Fruit fly (Drosophila melanogaster) whole organism, embryonic: Measurements from ENCODE around the gene CG31161.

Source experiments
- Atf-2 ChIP-seq: fragments of 200-800 bp; sonication (Bioruptor generic); optimal IDR thresholded peaks from 2 replicates; lab custom pipeline; 2016; ENCODE audit warnings: missing biosample characterization, missing genetic modification characterization
- Blimp-1 ChIP-seq: fragments of 200-800 bp; sonication (Bioruptor generic); optimal IDR thresholded peaks from 3 replicates; lab custom pipeline; 2018; ENCODE audit warnings: missing biosample characterization, missing genetic modification characterization, mild to moderate bottlenecking, moderate library complexity, missing genetic modification reagents
- CG10543 ChIP-seq: fragments of 200-800 bp; sonication (Bioruptor generic); optimal IDR thresholded peaks from 3 replicates; lab custom pipeline; 2017; ENCODE audit warnings: missing biosample characterization, mild to moderate bottlenecking, missing genetic modification characterization, moderate library complexity
- CG10654 ChIP-seq: fragments of 200-800 bp; sonication (Bioruptor generic); optimal IDR thresholded peaks from 2 replicates; lab custom pipeline; 2016; ENCODE audit warnings: missing biosample characterization, missing genetic modification characterization
- CG11504 ChIP-seq: fragments of 200-800 bp; sonication (Bioruptor generic); optimal IDR thresholded peaks from 3 replicates; lab custom pipeline; 2019; ENCODE audit warnings: missing biosample characterization, mild to moderate bottlenecking, missing genetic modification characterization, moderate library complexity
- CG13894 ChIP-seq: fragments of 200-800 bp; sonication (Bioruptor generic); optimal IDR thresholded peaks from 3 replicates; lab custom pipeline; 2018; ENCODE audit warnings: missing biosample characterization, mild to moderate bottlenecking, missing genetic modification characterization, moderate library complexity
- CG14860 ChIP-seq: fragments of 200-800 bp; sonication (Bioruptor generic); IDR thresholded peaks from 3 replicates; pipeline ENCODE4 v1.3.6; 2022; ENCODE audit warnings: missing biosample characterization, missing genetic modification characterization; ENCODE audit not compliant: partially characterized antibody
- CG15479 ChIP-seq: fragments of 200-800 bp; sonication (Bioruptor generic); optimal IDR thresholded peaks from 3 replicates; lab custom pipeline; 2019; ENCODE audit warnings: missing biosample characterization, mild to moderate bottlenecking, missing genetic modification characterization, moderate library complexity
- CG1602 ChIP-seq: fragments of 200-800 bp; sonication (Bioruptor generic); optimal IDR thresholded peaks from 3 replicates; lab custom pipeline; 2016; ENCODE audit warnings: missing biosample characterization, missing genetic modification characterization
- CG2889 ChIP-seq: fragments of 200-800 bp; sonication (Bioruptor generic); IDR thresholded peaks from 3 replicates; pipeline ENCODE4 v1.3.6; 2022; ENCODE audit warnings: missing biosample characterization, missing genetic modification characterization
- CG30020 ChIP-seq: fragments of 200-800 bp; optimal IDR thresholded peaks from 2 replicates; lab custom pipeline; 2019; ENCODE audit warnings: missing biosample characterization, mild to moderate bottlenecking, missing genetic modification characterization, moderate library complexity
- CG3065 ChIP-seq: fragments of 200-800 bp; sonication (Bioruptor generic); optimal IDR thresholded peaks from 2 replicates; lab custom pipeline; 2016; ENCODE audit warnings: missing biosample characterization, missing genetic modification characterization
- CG6791 ChIP-seq: fragments of 200-800 bp; sonication (Bioruptor generic); IDR thresholded peaks from 3 replicates; pipeline ENCODE4 v1.3.6; 2022; ENCODE audit warnings: missing biosample characterization, missing genetic modification characterization; ENCODE audit not compliant: partially characterized antibody
- CG7372 ChIP-seq: fragments of 200-800 bp; sonication (Bioruptor generic); IDR thresholded peaks from 2 replicates; pipeline ENCODE4 v1.3.6; 2022; ENCODE audit warnings: missing biosample characterization, missing genetic modification characterization
- CG9727 ChIP-seq: fragments of 200-800 bp; sonication (Bioruptor generic); optimal IDR thresholded peaks from 3 replicates; lab custom pipeline; 2017; ENCODE audit warnings: missing biosample characterization, mild to moderate bottlenecking, missing genetic modification characterization
- CG9932 ChIP-seq: fragments of 200-800 bp; sonication (Bioruptor generic); IDR thresholded peaks from 2 replicates; pipeline ENCODE4 v1.3.6; 2022; ENCODE audit warnings: missing biosample characterization, missing genetic modification characterization
- Chrac-16 ChIP-seq: fragments of 200-800 bp; sonication (Bioruptor generic); optimal IDR thresholded peaks from 3 replicates; lab custom pipeline; 2016; ENCODE audit warnings: missing biosample characterization, missing genetic modification characterization
- Doc2 ChIP-seq: fragments of 200-800 bp; sonication (Bioruptor generic); IDR thresholded peaks from 2 replicates; pipeline ENCODE4 v1.3.6; 2022; ENCODE audit warnings: missing biosample characterization, missing genetic modification characterization
- Fer1 ChIP-seq: fragments of 200-800 bp; sonication (Bioruptor generic); optimal IDR thresholded peaks from 2 replicates; lab custom pipeline; 2017; ENCODE audit warnings: missing biosample characterization, mild to moderate bottlenecking, missing genetic modification characterization
- Fer2 ChIP-seq: fragments of 200-800 bp; sonication (Bioruptor generic); optimal IDR thresholded peaks from 2 replicates; lab custom pipeline; 2018; ENCODE audit warnings: missing biosample characterization, mild to moderate bottlenecking, missing genetic modification characterization, moderate library complexity
- H15 ChIP-seq: fragments of 200-800 bp; sonication (Bioruptor generic); IDR thresholded peaks from 3 replicates; pipeline ENCODE4 v1.3.6; 2022; ENCODE audit warnings: missing biosample characterization, missing genetic modification characterization
- Mad ChIP-seq: fragments of 200-800 bp; sonication (Bioruptor generic); optimal IDR thresholded peaks from 2 replicates; lab custom pipeline; 2016; ENCODE audit warnings: missing biosample characterization, missing genetic modification characterization
- Mes4 ChIP-seq: fragments of 200-800 bp; sonication (Bioruptor generic); optimal IDR thresholded peaks from 2 replicates; lab custom pipeline; 2016; ENCODE audit warnings: missing biosample characterization, missing genetic modification characterization
- Myb ChIP-seq: fragments of 200-800 bp; sonication (Bioruptor generic); optimal IDR thresholded peaks from 2 replicates; lab custom pipeline; 2016; ENCODE audit warnings: missing biosample characterization, missing genetic modification characterization
- Nf-YB ChIP-seq: fragments of 200-800 bp; sonication (Bioruptor generic); optimal IDR thresholded peaks from 3 replicates; lab custom pipeline; 2019; ENCODE audit warnings: missing biosample characterization, mild to moderate bottlenecking, missing genetic modification characterization, moderate library complexity
- Ravus ChIP-seq: fragments of 200-800 bp; sonication (Bioruptor generic); IDR thresholded peaks from 2 replicates; pipeline ENCODE4 v1.3.6; 2022; ENCODE audit warnings: missing biosample characterization, missing genetic modification characterization
- Sry-β ChIP-seq: fragments of 200-800 bp; sonication (Bioruptor generic); optimal IDR thresholded peaks from 2 replicates; lab custom pipeline; 2018; ENCODE audit warnings: missing biosample characterization, mild to moderate bottlenecking, missing genetic modification characterization, moderate library complexity
- Vsx1 ChIP-seq: fragments of 200-800 bp; sonication (Bioruptor generic); optimal IDR thresholded peaks from 2 replicates; lab custom pipeline; 2017; ENCODE audit warnings: missing biosample characterization, mild to moderate bottlenecking, missing genetic modification characterization, missing genetic modification reagents
- YL-1 ChIP-seq: fragments of 200-800 bp; sonication (Bioruptor generic); optimal IDR thresholded peaks from 3 replicates; lab custom pipeline; 2017; ENCODE audit warnings: missing biosample characterization, mild to moderate bottlenecking, missing genetic modification characterization
- ap ChIP-seq: fragments of 200-800 bp; sonication (Bioruptor generic); IDR thresholded peaks from 2 replicates; pipeline ENCODE4 v1.3.6; 2022; ENCODE audit warnings: missing biosample characterization, missing genetic modification characterization
- ci ChIP-seq: fragments of 200-800 bp; sonication (Bioruptor generic); IDR thresholded peaks from 3 replicates; pipeline ENCODE4 v1.3.6; 2022; ENCODE audit warnings: missing biosample characterization, missing genetic modification characterization
- crol ChIP-seq: fragments of 200-800 bp; sonication (Bioruptor generic); IDR thresholded peaks from 2 replicates; pipeline ENCODE4 v1.3.6; 2022; ENCODE audit warnings: missing biosample characterization, missing genetic modification characterization
- dm ChIP-seq: fragments of 200-800 bp; sonication (Bioruptor generic); optimal IDR thresholded peaks from 3 replicates; lab custom pipeline; 2016; ENCODE audit warnings: missing biosample characterization, missing genetic modification characterization
- dmrt99B ChIP-seq: fragments of 200-800 bp; sonication (Bioruptor generic); optimal IDR thresholded peaks from 2 replicates; lab custom pipeline; 2018; ENCODE audit warnings: missing biosample characterization, mild to moderate bottlenecking, missing genetic modification characterization, moderate library complexity
- fu2 ChIP-seq: fragments of 200-800 bp; sonication (Bioruptor generic); optimal IDR thresholded peaks from 2 replicates; lab custom pipeline; 2016; ENCODE audit warnings: missing biosample characterization, missing genetic modification characterization
- ham ChIP-seq: fragments of 200-800 bp; sonication (Bioruptor generic); IDR thresholded peaks from 2 replicates; pipeline ENCODE4 v1.3.6; 2022; ENCODE audit warnings: missing biosample characterization, missing genetic modification characterization
- ind ChIP-seq: fragments of 200-800 bp; sonication (Bioruptor generic); optimal IDR thresholded peaks from 3 replicates; lab custom pipeline; 2016; ENCODE audit warnings: missing biosample characterization, missing genetic modification characterization
- kah ChIP-seq: fragments of 200-800 bp; sonication (Bioruptor generic); optimal IDR thresholded peaks from 2 replicates; lab custom pipeline; 2018; ENCODE audit warnings: missing biosample characterization, mild to moderate bottlenecking, missing genetic modification characterization
- lab ChIP-seq: fragments of 200-800 bp; sonication (Bioruptor generic); optimal IDR thresholded peaks from 3 replicates; lab custom pipeline; 2017; ENCODE audit warnings: missing biosample characterization, missing genetic modification characterization, mild to moderate bottlenecking, moderate library complexity, missing genetic modification reagents
- lov ChIP-seq, 2 experiments: fragments of 200-800 bp in 1 of 2; fragments of >200 bp in 1 of 2; sonication (Bioruptor generic) in 1 of 2; IDR thresholded peaks in 1 of 2; optimal IDR thresholded peaks in 1 of 2; 2 replicates in 1 of 2; 3 replicates in 1 of 2; pipeline versions ENCODE4 v1.3.6 to Lab custom; 2017 to 2022; ENCODE audit warnings: missing biosample characterization in 1 of 2, missing genetic modification characterization in 1 of 2
- run ChIP-seq: fragments of 200-800 bp; sonication (Bioruptor generic); optimal IDR thresholded peaks from 3 replicates; lab custom pipeline; 2018; ENCODE audit warnings: missing biosample characterization, mild to moderate bottlenecking, missing genetic modification characterization
- salm ChIP-seq: fragments of 200-800 bp; sonication (Bioruptor generic); optimal IDR thresholded peaks from 2 replicates; lab custom pipeline; 2018; ENCODE audit warnings: missing biosample characterization, mild to moderate bottlenecking, missing genetic modification characterization
- tna ChIP-seq: fragments of 200-800 bp; sonication (Bioruptor generic); IDR thresholded peaks from 2 replicates; pipeline ENCODE4 v1.3.6; 2022; ENCODE audit warnings: missing biosample characterization, missing genetic modification characterization; ENCODE audit not compliant: partially characterized antibody
- trem ChIP-seq: fragments of 200-800 bp; optimal IDR thresholded peaks from 3 replicates; lab custom pipeline; 2019; ENCODE audit warnings: missing biosample characterization, mild to moderate bottlenecking, missing genetic modification characterization, moderate library complexity
- twi ChIP-seq: fragments of 200-800 bp; optimal IDR thresholded peaks from 2 replicates; lab custom pipeline; 2019; ENCODE audit warnings: missing biosample characterization, mild to moderate bottlenecking, missing genetic modification characterization, moderate library complexity
- vnd ChIP-seq: fragments of 200-800 bp; sonication (Bioruptor generic); IDR thresholded peaks from 3 replicates; pipeline ENCODE4 v1.3.6; 2022; ENCODE audit warnings: missing biosample characterization, missing genetic modification characterization; ENCODE audit not compliant: partially characterized antibody
- vvl ChIP-seq: fragments of 200-800 bp; sonication (Bioruptor generic); IDR thresholded peaks from 2 replicates; pipeline ENCODE4 v1.3.6; 2022; ENCODE audit warnings: missing biosample characterization, missing genetic modification characterization
- wdn ChIP-seq: fragments of 200-800 bp; sonication (Bioruptor generic); IDR thresholded peaks from 2 replicates; pipeline ENCODE4 v1.3.6; 2022; ENCODE audit warnings: missing biosample characterization, missing genetic modification characterization
- z ChIP-seq: fragments of 200-800 bp; sonication (Bioruptor generic); IDR thresholded peaks from 3 replicates; pipeline ENCODE4 v1.3.6; 2022; ENCODE audit warnings: missing biosample characterization, missing genetic modification characterization
- zen ChIP-seq: fragments of 200-800 bp; sonication (Bioruptor generic); optimal IDR thresholded peaks from 3 replicates; lab custom pipeline; 2018; ENCODE audit warnings: missing biosample characterization, mild to moderate bottlenecking, missing genetic modification characterization, moderate library complexity

The CG31161 gene

DNA sequence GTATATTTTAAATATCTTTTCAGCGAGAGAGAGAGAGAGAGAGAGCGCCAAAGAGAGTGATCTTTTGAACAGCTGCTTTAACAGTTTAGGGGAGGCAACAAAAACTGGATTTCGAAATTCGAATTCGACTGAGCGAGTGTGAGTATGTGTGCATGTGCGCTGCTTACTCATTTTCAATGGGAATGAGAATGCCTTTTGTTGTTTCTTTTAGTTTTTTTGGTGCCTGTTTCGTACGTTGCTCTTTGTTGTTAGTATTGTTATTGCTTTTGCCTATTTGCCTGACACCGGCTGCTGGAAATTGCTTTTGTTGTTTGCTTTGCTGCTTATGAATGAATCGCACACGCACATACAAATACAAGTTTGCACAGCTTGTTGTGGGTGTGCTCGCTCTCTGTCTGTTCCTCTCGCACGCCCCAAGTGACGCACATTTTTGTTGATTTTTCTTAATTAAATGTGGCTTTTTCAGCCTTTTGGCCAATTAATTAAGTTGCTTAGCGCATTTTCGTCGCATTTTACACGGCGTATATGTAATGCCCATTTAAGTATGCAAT lies 10.6 kb downstream of the CG31161 start (continued):
- TF ChIP-seq Vsx1 (GFP tag; lab: Kevin White, UChicago) (peak; percentile 79), lab (GFP tag; lab: Kevin White, UChicago) (peak; percentile 85), z (GFP tag; lab: Robert Waterston, UW) (no peak), CG2889 (GFP tag; lab: Robert Waterston, UW) (no peak), ind (no peak), kah (GFP tag; lab: Kevin White, UChicago) (peak; percentile 83), zen (tag; lab: Kevin White, UChicago) (no peak), CG7372 (GFP tag; lab: Robert Waterston, UW) (no peak), crol (no peak), dmrt99B (tag; lab: Kevin White, UChicago) (peak; percentile 47), Atf-2 (GFP tag; lab: Kevin White, UChicago) (no peak), Fer2 (tag; lab: Kevin White, UChicago) (no peak), Doc2 (GFP tag; lab: Robert Waterston, UW) (no peak), dm (GFP tag; lab: Kevin White, UChicago) (no peak), CG1602 (GFP tag; lab: Kevin White, UChicago) (no peak), vvl (GFP tag; lab: Robert Waterston, UW) (peak; percentile 43; the same call in 1 of the 2 replicates), Chrac-16 (no peak), CG9727 (peak; percentile 34), fu2 (no peak), Ravus (GFP tag; lab: Robert Waterston, UW) (no peak), Nf-YB (GFP tag; lab: Kevin White, UChicago) (peak; percentile 18), CG10543 (GFP tag; lab: Kevin White, UChicago) (peak; percentile 82), H15 (GFP tag; lab: Robert Waterston, UW) (no peak), twi (no peak), Fer1 (peak; percentile 68), CG13894 (tag; lab: Kevin White, UChicago) (peak; percentile 62), CG6791 (GFP tag; lab: Robert Waterston, UW) (no peak), Myb (GFP tag; lab: Kevin White, UChicago) (peak; percentile 10), CG14860 (GFP tag; lab: Robert Waterston, UW) (no peak), CG30020 (tag; lab: Kevin White, UChicago) (no peak), run (tag; lab: Kevin White, UChicago) (no peak), CG3065 (GFP tag; lab: Kevin White, UChicago) (no peak), wdn (GFP tag; lab: Robert Waterston, UW) (0 out of 2 replicates have a peak, but pooled peaks have one; percentile 31), CG15479 (no peak), tna (no peak), ci (GFP tag; lab: Robert Waterston, UW) (peak; percentile 76; the same call in 2 of the 3 replicates), YL-1 (GFP tag; lab: Kevin White, UChicago) (no peak), lov (optimal IDR thresholded peaks at IDR 0.05; lab: Kevin White, UChicago) (no peak), lov (GFP tag; IDR thresholded peaks at IDR 0.05; lab: Robert Waterston, UW) (no peak), Mes4 (no peak), Blimp-1 (GFP tag; lab: Kevin White, UChicago) (peak; percentile 42), salm (tag; lab: Kevin White, UChicago) (peak; percentile 4), CG9932 (GFP tag; lab: Robert Waterston, UW) (no peak), trem (tag; lab: Kevin White, UChicago) (no peak), ham (no peak), vnd (GFP tag; lab: Robert Waterston, UW) (no peak), Sry-β (no peak), CG11504 (tag; lab: Kevin White, UChicago) (peak; percentile 25), ap (no peak), CG10654 (GFP tag; lab: Kevin White, UChicago) (peak; percentile 11), Mad (GFP tag; lab: Kevin White, UChicago) (no peak)
